Worm (Caenorhabditis elegans) whole organism, early embryonic: Measurements from ENCODE around the gene Y37E11AM.3.

Experiments used
- B0310.2 ChIP-seq: sonication (generic microtip); optimal IDR thresholded peaks from 2 replicates; lab custom pipeline; 2016; ENCODE audit warnings: mild to moderate bottlenecking, missing genetic modification characterization, missing compliant biosample characterization
- ama-1 ChIP-seq: fragments of 150-350 bp; optimal IDR thresholded peaks from 2 replicates; lab custom pipeline; 2014
- flt-1 ChIP-seq: fragments of 200-800 bp; sonication (Bioruptor generic); IDR thresholded peaks from 2 replicates; pipeline ENCODE4 v1.3.6; 2022; ENCODE audit warnings: missing genetic modification characterization, missing compliant biosample characterization
- hmbx-1 ChIP-seq: sonication (generic microtip); optimal IDR thresholded peaks from 2 replicates; lab custom pipeline; 2016; ENCODE audit warnings: mild to moderate bottlenecking, missing genetic modification characterization, missing compliant biosample characterization
- hmg-4 ChIP-seq: fragments of 200-800 bp; sonication (Bioruptor generic); optimal IDR thresholded peaks from 2 replicates; lab custom pipeline; 2018; ENCODE audit warnings: mild to moderate bottlenecking, missing genetic modification characterization, missing compliant biosample characterization
- hnd-1 ChIP-seq: sonication (generic microtip); optimal IDR thresholded peaks from 2 replicates; lab custom pipeline; 2016; ENCODE audit warnings: missing genetic modification characterization, missing compliant biosample characterization
- scrt-1 ChIP-seq: fragments of 200-800 bp; sonication (Bioruptor generic); IDR thresholded peaks from 2 replicates; pipeline ENCODE4 v1.3.6; 2022; ENCODE audit warnings: missing genetic modification characterization, missing compliant biosample characterization
- sea-1 ChIP-seq: fragments of 200-800 bp; sonication (Bioruptor generic); conservative IDR thresholded peaks from 2 replicates; pipeline ENCODE4 v1.3.6; 2022; ENCODE audit warnings: missing genetic modification characterization, missing compliant biosample characterization
- tbx-11 ChIP-seq: fragments of 200-800 bp; sonication (Bioruptor generic); IDR thresholded peaks from 2 replicates; pipeline ENCODE4 v1.3.6; 2022; ENCODE audit warnings: missing genetic modification characterization, missing compliant biosample characterization
- tbx-37 ChIP-seq: fragments of 200-800 bp; sonication (Bioruptor generic); conservative IDR thresholded peaks from 2 replicates; pipeline ENCODE4 v1.3.6; 2022; ENCODE audit warnings: missing genetic modification reagents, missing genetic modification characterization, missing compliant biosample characterization

- TF ChIP-seq tbx-37 (no peak), hnd-1 (tag; lab: Kevin White, UChicago) (no peak), ama-1 (no peak), flt-1 (GFP tag; lab: Robert Waterston, UW) (no peak), sea-1 (GFP tag; lab: Robert Waterston, UW) (no peak), hmbx-1 (tag; lab: Kevin White, UChicago) (no peak), tbx-11 (GFP tag; lab: Robert Waterston, UW) (no peak), B0310.2 (no peak), hmg-4 (GFP tag; lab: Kevin White, UChicago) (no peak), scrt-1 (GFP tag; lab: Robert Waterston, UW) (no peak)
Observed at ce11 chrIV:3766589-3766988, 47.6 kb upstream of the Y37E11AM.3 start, which contains the start of gene vab-2.
